Fruit fly (Drosophila melanogaster) whole organism, embryonic: ENCODE results near the gene CG17224.

Experiments used
- Aef1 ChIP-seq: fragments of 200-800 bp; sonication (Bioruptor generic); IDR thresholded peaks from 3 replicates; pipeline ENCODE4 v1.3.6; 2022; ENCODE audit warnings: missing biosample characterization, missing genetic modification characterization
- Antp ChIP-seq: fragments of 200-800 bp; sonication (Bioruptor generic); optimal IDR thresholded peaks from 3 replicates; lab custom pipeline; 2016; ENCODE audit warnings: missing biosample characterization, missing genetic modification characterization
- Bgb ChIP-seq: fragments of 200-800 bp; sonication (Bioruptor generic); IDR thresholded peaks from 2 replicates; pipeline ENCODE4 v1.3.6; 2022; ENCODE audit warnings: missing biosample characterization, missing genetic modification characterization; ENCODE audit not compliant: partially characterized antibody
- CG1024 ChIP-seq: fragments of 200-800 bp; sonication (Bioruptor generic); IDR thresholded peaks from 2 replicates; pipeline ENCODE4 v1.3.6; 2022; ENCODE audit warnings: missing biosample characterization, missing genetic modification characterization
- CG10565 ChIP-seq: fragments of 200-800 bp; sonication (Bioruptor generic); optimal IDR thresholded peaks from 3 replicates; lab custom pipeline; 2016; ENCODE audit warnings: missing biosample characterization, mild to moderate bottlenecking, missing genetic modification characterization
- CG11456 ChIP-seq: fragments of 200-800 bp; sonication (Bioruptor generic); IDR thresholded peaks from 3 replicates; pipeline ENCODE4 v1.3.6; 2022; ENCODE audit warnings: missing biosample characterization, missing genetic modification characterization
- CG11560 ChIP-seq: fragments of 200-800 bp; sonication (Bioruptor generic); IDR thresholded peaks from 3 replicates; pipeline ENCODE4 v1.3.6; 2022; ENCODE audit warnings: missing biosample characterization, missing genetic modification characterization
- CG12104 ChIP-seq: fragments of 200-800 bp; sonication (Bioruptor generic); optimal IDR thresholded peaks from 3 replicates; lab custom pipeline; 2016; ENCODE audit warnings: missing biosample characterization, missing genetic modification characterization
- CG12744 ChIP-seq: fragments of 200-800 bp; sonication (Bioruptor generic); optimal IDR thresholded peaks from 2 replicates; lab custom pipeline; 2016; ENCODE audit warnings: missing biosample characterization, missing genetic modification characterization
- CG13894 ChIP-seq: fragments of 200-800 bp; sonication (Bioruptor generic); optimal IDR thresholded peaks from 3 replicates; lab custom pipeline; 2018; ENCODE audit warnings: missing biosample characterization, mild to moderate bottlenecking, missing genetic modification characterization, moderate library complexity
- CG14050 ChIP-seq: fragments of 200-800 bp; sonication (Bioruptor generic); IDR thresholded peaks from 3 replicates; pipeline ENCODE4 v1.3.6; 2022; ENCODE audit warnings: missing biosample characterization, missing genetic modification characterization
- CG17568 ChIP-seq: fragments of 200-800 bp; sonication (Bioruptor generic); optimal IDR thresholded peaks from 2 replicates; lab custom pipeline; 2018; ENCODE audit warnings: missing biosample characterization, mild to moderate bottlenecking, missing genetic modification characterization, moderate library complexity
- CG17802 ChIP-seq: fragments of 200-800 bp; sonication (Bioruptor generic); optimal IDR thresholded peaks from 2 replicates; lab custom pipeline; 2018; ENCODE audit warnings: missing biosample characterization, mild to moderate bottlenecking, missing genetic modification characterization, moderate library complexity
- CG2199 ChIP-seq: fragments of 200-800 bp; sonication (Bioruptor generic); IDR thresholded peaks from 3 replicates; pipeline ENCODE4 v1.3.6; 2022; ENCODE audit warnings: missing biosample characterization, missing genetic modification characterization
- CG4404 ChIP-seq: fragments of 200-800 bp; sonication (Bioruptor generic); IDR thresholded peaks from 2 replicates; pipeline ENCODE4 v1.3.6; 2022; ENCODE audit warnings: missing biosample characterization, missing genetic modification characterization
- CG4424 ChIP-seq: fragments of 200-800 bp; sonication (Bioruptor generic); optimal IDR thresholded peaks from 3 replicates; lab custom pipeline; 2016; ENCODE audit warnings: missing biosample characterization, missing genetic modification characterization
- CG4854 ChIP-seq: fragments of 200-800 bp; sonication (Bioruptor generic); optimal IDR thresholded peaks from 2 replicates; lab custom pipeline; 2016; ENCODE audit warnings: missing biosample characterization, missing genetic modification characterization, inconsistent platforms
- CG5245 ChIP-seq: fragments of 200-800 bp; sonication (Bioruptor generic); optimal IDR thresholded peaks from 3 replicates; lab custom pipeline; 2016; ENCODE audit warnings: missing biosample characterization, missing genetic modification characterization
- CG6654 ChIP-seq: fragments of 200-800 bp; sonication (Bioruptor generic); optimal IDR thresholded peaks from 2 replicates; lab custom pipeline; 2017; ENCODE audit warnings: missing biosample characterization, mild to moderate bottlenecking, missing genetic modification characterization
- CG9437 ChIP-seq: fragments of 200-800 bp; sonication (Bioruptor generic); optimal IDR thresholded peaks from 2 replicates; lab custom pipeline; 2018; ENCODE audit warnings: missing biosample characterization, mild to moderate bottlenecking, missing genetic modification characterization
- CG9609 ChIP-seq: fragments of 200-800 bp; sonication (Bioruptor generic); optimal IDR thresholded peaks from 3 replicates; lab custom pipeline; 2016; ENCODE audit warnings: missing biosample characterization, missing genetic modification characterization
- CkIIα-i1 ChIP-seq: fragments of 200-800 bp; sonication (Bioruptor generic); IDR thresholded peaks from 2 replicates; pipeline ENCODE4 v1.3.6; 2022; ENCODE audit warnings: missing biosample characterization, missing genetic modification characterization
- Dref ChIP-seq: fragments of 200-800 bp; sonication (Bioruptor generic); IDR thresholded peaks from 2 replicates; pipeline ENCODE4 v1.3.6; 2022; ENCODE audit warnings: missing biosample characterization, missing genetic modification characterization
- Drgx ChIP-seq: fragments of 200-800 bp; sonication (Bioruptor generic); IDR thresholded peaks from 2 replicates; pipeline ENCODE4 v1.3.6; 2022; ENCODE audit warnings: missing biosample characterization, missing genetic modification characterization
- Ets65A ChIP-seq: fragments of 200-800 bp; sonication (Bioruptor generic); peaks from one replicate; lab custom pipeline; 2016; ENCODE audit warnings: missing biosample characterization, missing genetic modification characterization
- Fer1 ChIP-seq: fragments of 200-800 bp; sonication (Bioruptor generic); optimal IDR thresholded peaks from 2 replicates; lab custom pipeline; 2017; ENCODE audit warnings: missing biosample characterization, mild to moderate bottlenecking, missing genetic modification characterization
- Hr3 ChIP-seq: fragments of 200-800 bp; sonication (Bioruptor generic); optimal IDR thresholded peaks from 3 replicates; lab custom pipeline; 2016; ENCODE audit warnings: missing biosample characterization, missing genetic modification characterization
- Hsf ChIP-seq: fragments of 200-800 bp; sonication (Bioruptor generic); optimal IDR thresholded peaks from 3 replicates; lab custom pipeline; 2016; ENCODE audit warnings: missing biosample characterization, missing genetic modification characterization
- Kr ChIP-seq: fragments of 200-800 bp; sonication (Bioruptor generic); optimal IDR thresholded peaks from 2 replicates; lab custom pipeline; 2017; ENCODE audit warnings: missing biosample characterization, mild to moderate bottlenecking, missing genetic modification characterization
- MTF-1 ChIP-seq: fragments of 200-800 bp; sonication (Bioruptor generic); optimal IDR thresholded peaks from 2 replicates; lab custom pipeline; 2018; ENCODE audit warnings: missing biosample characterization, mild to moderate bottlenecking, missing genetic modification characterization, borderline replicate concordance
- Mes4 ChIP-seq: fragments of 200-800 bp; sonication (Bioruptor generic); optimal IDR thresholded peaks from 2 replicates; lab custom pipeline; 2016; ENCODE audit warnings: missing biosample characterization, missing genetic modification characterization
- Nf-YB ChIP-seq: fragments of 200-800 bp; sonication (Bioruptor generic); optimal IDR thresholded peaks from 3 replicates; lab custom pipeline; 2019; ENCODE audit warnings: missing biosample characterization, mild to moderate bottlenecking, missing genetic modification characterization, moderate library complexity
- Optix ChIP-seq: fragments of 200-800 bp; sonication (Bioruptor generic); IDR thresholded peaks from 3 replicates; pipeline ENCODE4 v1.3.6; 2022; ENCODE audit warnings: missing biosample characterization, missing genetic modification characterization
- PHDP ChIP-seq: fragments of 200-800 bp; sonication (Bioruptor generic); optimal IDR thresholded peaks from 3 replicates; lab custom pipeline; 2018; ENCODE audit warnings: missing biosample characterization, mild to moderate bottlenecking, missing genetic modification characterization, moderate library complexity
- Rfx ChIP-seq: fragments of 200-800 bp; sonication (Bioruptor generic); IDR thresholded peaks from 2 replicates; pipeline ENCODE4 v1.3.6; 2022; ENCODE audit warnings: missing biosample characterization, missing genetic modification characterization
- Side ChIP-seq: fragments of 200-800 bp; sonication (Bioruptor generic); optimal IDR thresholded peaks from 2 replicates; lab custom pipeline; 2016; ENCODE audit warnings: missing biosample characterization, missing genetic modification characterization
- Sin3A ChIP-seq: fragments of >200 bp; optimal IDR thresholded peaks from 2 replicates; lab custom pipeline; 2018
- ac ChIP-seq: fragments of 200-800 bp; sonication (Bioruptor generic); optimal IDR thresholded peaks from 3 replicates; lab custom pipeline; 2017; ENCODE audit warnings: missing biosample characterization, mild to moderate bottlenecking, missing genetic modification characterization
- chm ChIP-seq: fragments of 200-800 bp; sonication (Bioruptor generic); IDR thresholded peaks from 2 replicates; pipeline ENCODE4 v1.3.6; 2022; ENCODE audit warnings: missing biosample characterization, missing genetic modification characterization
- ci ChIP-seq: fragments of 200-800 bp; sonication (Bioruptor generic); IDR thresholded peaks from 3 replicates; pipeline ENCODE4 v1.3.6; 2022; ENCODE audit warnings: missing biosample characterization, missing genetic modification characterization
- croc ChIP-seq: fragments of 200-800 bp; sonication (Bioruptor generic); conservative IDR thresholded peaks from 3 replicates; pipeline ENCODE4 v1.3.6; 2022; ENCODE audit warnings: missing biosample characterization, missing genetic modification characterization
- dan ChIP-seq: fragments of 200-800 bp; sonication (Bioruptor generic); IDR thresholded peaks from 2 replicates; pipeline ENCODE4 v1.3.6; 2022; ENCODE audit warnings: missing biosample characterization, missing genetic modification characterization
- fu2 ChIP-seq: fragments of 200-800 bp; sonication (Bioruptor generic); optimal IDR thresholded peaks from 2 replicates; lab custom pipeline; 2016; ENCODE audit warnings: missing biosample characterization, missing genetic modification characterization
- gfzf ChIP-seq: fragments of 200-800 bp; sonication (Bioruptor generic); optimal IDR thresholded peaks from 2 replicates; lab custom pipeline; 2016; ENCODE audit warnings: missing biosample characterization, mild to moderate bottlenecking, missing genetic modification characterization, moderate library complexity
- ken ChIP-seq: fragments of 200-800 bp; sonication (Bioruptor generic); IDR thresholded peaks from 3 replicates; pipeline ENCODE4 v1.3.6; 2022; ENCODE audit warnings: missing biosample characterization, missing genetic modification characterization
- lmd ChIP-seq: fragments of 200-800 bp; sonication (Bioruptor generic); IDR thresholded peaks from 2 replicates; pipeline ENCODE4 v1.3.6; 2022; ENCODE audit warnings: missing biosample characterization, missing genetic modification characterization
- mirr ChIP-seq: fragments of 200-800 bp; sonication (Bioruptor generic); optimal IDR thresholded peaks from 3 replicates; lab custom pipeline; 2018; ENCODE audit warnings: missing biosample characterization, mild to moderate bottlenecking, missing genetic modification characterization
- otp ChIP-seq: fragments of 200-800 bp; sonication (Bioruptor generic); IDR thresholded peaks from 3 replicates; pipeline ENCODE4, ENCODE4 v1.3.6; 2022; ENCODE audit warnings: missing biosample characterization, missing genetic modification characterization
- prd ChIP-seq, 3 experiments: fragments of >200 bp in 2 of 3; fragments of 200-800 bp in 1 of 3; sonication (Bioruptor generic) in 1 of 3; optimal IDR thresholded peaks in 2 of 3; IDR thresholded peaks in 1 of 3; 2 replicates in 2 of 3; 3 replicates in 1 of 3; pipeline versions ENCODE4 v1.3.6 to Lab custom; 2017 to 2022; ENCODE audit warnings: missing biosample characterization in 1 of 3, missing genetic modification characterization in 1 of 3
- tup ChIP-seq: fragments of 200-800 bp; sonication (Bioruptor generic); optimal IDR thresholded peaks from 2 replicates; lab custom pipeline; 2016; ENCODE audit warnings: missing biosample characterization, mild to moderate bottlenecking, missing genetic modification characterization, moderate library complexity

CG17224 gene

DNA sequence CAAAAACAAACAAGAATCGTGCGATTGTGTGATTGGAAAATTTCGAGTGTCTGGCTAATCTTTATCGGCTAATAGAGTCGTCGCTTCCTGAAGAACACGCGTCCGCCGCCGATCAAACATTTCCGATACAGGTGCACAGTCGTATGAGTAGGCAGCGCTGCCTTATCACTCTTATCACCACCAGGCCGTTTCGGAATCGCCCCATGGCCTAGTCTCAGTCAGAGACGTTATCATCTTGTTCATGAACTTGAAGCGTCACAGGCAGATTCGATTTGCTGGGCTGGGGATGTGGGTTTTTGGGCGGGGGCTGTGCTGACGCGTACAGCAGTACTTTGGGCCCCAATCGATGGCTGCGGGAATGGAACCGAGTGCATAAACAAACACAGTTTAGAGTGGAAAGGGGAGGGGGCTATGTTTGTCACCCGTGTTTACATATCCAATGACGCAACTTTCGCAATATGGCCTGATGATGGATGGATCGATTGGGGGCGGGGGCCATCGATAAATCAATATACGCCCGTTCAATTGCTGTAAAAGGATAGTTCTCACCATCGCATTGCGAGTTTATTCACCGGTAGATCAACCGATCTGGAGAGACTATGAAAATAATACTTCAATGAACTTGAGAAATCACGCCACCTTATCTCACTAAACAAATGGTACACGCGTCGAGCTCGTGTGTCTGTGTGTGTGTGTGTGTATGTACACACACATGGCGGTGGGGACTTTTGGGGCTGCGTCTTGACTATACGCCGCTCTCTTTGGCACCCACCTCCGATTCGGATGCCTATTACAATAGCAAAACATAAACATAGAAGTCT, 40.1 kb upstream of the CG17224 start (continued):
- no peak for TF ChIP-seq CG14050 (GFP tag; lab: Robert Waterston, UW)
- TF ChIP-seq CG9437 (GFP tag; lab: Kevin White, UChicago): no peak
- no peak for TF ChIP-seq CG5245 (GFP tag; lab: Kevin White, UChicago)
- no peak for TF ChIP-seq CG17568 (GFP tag; lab: Kevin White, UChicago)
- no peak for TF ChIP-seq CG4424 (GFP tag; lab: Kevin White, UChicago)
- TF ChIP-seq croc (GFP tag; lab: Robert Waterston, UW): no peak
- peak; percentile 28 for TF ChIP-seq Fer1
- TF ChIP-seq Nf-YB (GFP tag; lab: Kevin White, UChicago): no peak
- no peak for TF ChIP-seq CG6654
- no peak for TF ChIP-seq Bgb (GFP tag; lab: Robert Waterston, UW)
- TF ChIP-seq Drgx (GFP tag; lab: Robert Waterston, UW): no peak
- no peak for TF ChIP-seq CG4854
- no peak for TF ChIP-seq Hsf (GFP tag; lab: Kevin White, UChicago)
- TF ChIP-seq, all 482 proteins: peak for 52

DNA sequence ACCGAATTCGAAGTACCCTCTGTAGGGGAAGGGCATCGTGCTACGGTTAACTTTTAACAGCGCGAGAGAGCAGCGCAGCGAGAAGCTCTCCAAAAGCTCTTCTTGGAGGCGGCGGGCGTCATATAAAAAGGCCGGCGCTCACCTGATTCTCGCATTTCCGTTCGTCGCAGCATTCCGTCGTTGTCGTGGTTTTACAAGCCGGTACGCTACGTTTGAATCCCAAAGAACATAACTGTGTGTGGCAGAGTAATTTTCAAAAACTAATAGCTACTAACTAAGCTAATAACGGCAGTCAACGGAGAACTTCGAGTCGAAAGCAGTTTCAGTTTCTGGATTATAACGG, 38.3 kb upstream of the CG17224 start, which contains the start of gene FASN1:
Gene FASN1 (plus strand): TSS at position 151 of the 343 bp plus-strand sequence.
- TF ChIP-seq CkIIα-i1 (GFP tag; lab: Robert Waterston, UW) (no peak), Mes4 (GFP tag; lab: Kevin White, UChicago) (no peak), tup (GFP tag; lab: Kevin White, UChicago) (no peak), CG10565 (GFP tag; lab: Kevin White, UChicago) (no peak), Fer1 (peak; percentile 19), Dref (GFP tag; lab: Robert Waterston, UW) (no peak), Kr (GFP tag; lab: Kevin White, UChicago) (no peak), CG13894 (tag; lab: Kevin White, UChicago) (peak; percentile 2), CG11560 (no peak), Hr3 (GFP tag; lab: Kevin White, UChicago) (no peak), CG2199 (GFP tag; lab: Robert Waterston, UW) (no peak), Side (GFP tag; lab: Kevin White, UChicago) (no peak), ci (GFP tag; lab: Robert Waterston, UW) (peak; percentile 73), MTF-1 (peak; percentile 25), chm (GFP tag; lab: Robert Waterston, UW) (no peak), dan (GFP tag; lab: Robert Waterston, UW) (no peak), CG17802 (no peak), croc (GFP tag; lab: Robert Waterston, UW) (no peak), CG1024 (GFP tag; lab: Robert Waterston, UW) (no peak), mirr (peak; percentile 62), Sin3A (lab: Kevin White, UChicago) (no peak), CG11456 (GFP tag; lab: Robert Waterston, UW) (0 out of 3 replicates have a peak, but pooled peaks have one; percentile 40), gfzf (GFP tag; lab: Kevin White, UChicago) (no peak), ac (GFP tag; lab: Kevin White, UChicago) (no peak), otp (GFP tag; lab: Robert Waterston, UW) (0 out of 3 replicates have a peak, but pooled peaks have one; percentile 20), Aef1 (GFP tag; lab: Robert Waterston, UW) (no peak), PHDP (tag; lab: Kevin White, UChicago) (no peak), CG12744 (GFP tag; lab: Kevin White, UChicago) (no peak), CG4404 (no peak), Rfx (GFP tag; lab: Robert Waterston, UW) (no peak; the same call in 1 of the 2 replicates), Ets65A (GFP tag; lab: Kevin White, UChicago) (peak; percentile 85), lmd (GFP tag; lab: Robert Waterston, UW) (no peak), CG9609 (GFP tag; lab: Kevin White, UChicago) (no peak), ken (GFP tag; lab: Robert Waterston, UW) (no peak), CG12104 (no peak), prd (optimal IDR thresholded peaks at IDR 0.05; lab: Kevin White, UChicago) (no peak), prd (GFP tag; IDR thresholded peaks at IDR 0.05; lab: Robert Waterston, UW) (no peak), Antp (peak; percentile 10), fu2 (GFP tag; lab: Kevin White, UChicago) (no peak), Optix (GFP tag; lab: Robert Waterston, UW) (no peak)
